Worm (Caenorhabditis elegans): ENCODE data around the gene clec-55.

clec-55 gene

ce11 chrV:14505745-14506214 lies 26.7 kb downstream of the clec-55 start (continued):
- TF ChIP-seq mes-2 (tag; optimal IDR thresholded peaks at IDR 0.05; ENCODE audit: poor library complexity, severe bottlenecking) (peak; percentile 34), pqm-1 (tag; optimal IDR thresholded peaks at IDR 0.05) (peak; percentile 77), aha-1 (tag) (peak; percentile 81), hlh-30 (tag; optimal IDR thresholded peaks at IDR 0.05; ENCODE audit: insufficient read depth) (peak; percentile 76), nhr-6 (tag; optimal IDR thresholded peaks at IDR 0.05) (no peak), lin-1 (GFP tag; IDR thresholded peaks at IDR 0.05) (peak; percentile 28; the same call in 1 of the 2 replicates), nhr-102 (tag; optimal IDR thresholded peaks at IDR 0.05) (peak; percentile 17)

- TF ChIP-seq nhr-28 (tag; optimal IDR thresholded peaks at IDR 0.05): peak; percentile 13
- TF ChIP-seq aha-1 (tag): peak; percentile 75
- TF ChIP-seq unc-62 (GFP tag; optimal IDR thresholded peaks at IDR 0.05 in 1 of 2): peak in 1 of 2 experiments; percentile 40
- TF ChIP-seq unc-62 (tag; optimal IDR thresholded peaks at IDR 0.05): no peak
- TF ChIP-seq lim-7 (GFP tag; IDR thresholded peaks at IDR 0.05): no peak
Measured at ce11 chrV:14506713-14507675, 27.9 kb downstream of the clec-55 start.

- TF ChIP-seq dmd-9 (GFP tag; IDR thresholded peaks at IDR 0.05) (no peak), gei-8 (GFP tag; optimal IDR thresholded peaks at IDR 0.05) (no peak), snpc-4 (tag; optimal IDR thresholded peaks at IDR 0.05) (no peak), zip-11 (GFP tag; IDR thresholded peaks at IDR 0.05) (no peak), nhr-6 (tag; optimal IDR thresholded peaks at IDR 0.05) (no peak), unc-62 (GFP tag; optimal IDR thresholded peaks at IDR 0.05 in 1 of 2) (no peak), unc-62 (tag; optimal IDR thresholded peaks at IDR 0.05) (no peak), lin-13 (GFP tag; optimal IDR thresholded peaks at IDR 0.05) (no peak), nhr-48 (tag; optimal IDR thresholded peaks at IDR 0.05) (peak; percentile 43), hlh-11 (tag; optimal IDR thresholded peaks at IDR 0.05) (peak; percentile 25)
Measured at ce11 chrV:14508005-14508521, 29.0 kb downstream of the clec-55 start, which contains the start of gene R02D5.1. Gene R02D5.1 (plus strand): TSS chrV:14508249.

- TF ChIP-seq lin-29 (GFP tag; IDR thresholded peaks at IDR 0.05): no peak
- TF ChIP-seq ceh-82 (tag; optimal IDR thresholded peaks at IDR 0.05): no peak
- peak; percentile 68 for TF ChIP-seq aha-1 (tag)
- peak in 1 of 2 experiments; percentile 66 for TF ChIP-seq unc-62 (GFP tag; optimal IDR thresholded peaks at IDR 0.05 in 1 of 2)
- no peak for TF ChIP-seq unc-62 (tag; optimal IDR thresholded peaks at IDR 0.05)
- no peak for TF ChIP-seq lsy-2 (tag; optimal IDR thresholded peaks at IDR 0.05)
- TF ChIP-seq nhr-42 (GFP tag; IDR thresholded peaks at IDR 0.05): no peak
Measured at ce11 chrV:14508556-14508955, 29.5 kb downstream of the clec-55 start.

- no peak for TF ChIP-seq F37D6.2 (tag; optimal IDR thresholded peaks at IDR 0.05)
- TF ChIP-seq set-16 (GFP tag; IDR thresholded peaks at IDR 0.05): no peak
- TF ChIP-seq lin-13 (GFP tag; optimal IDR thresholded peaks at IDR 0.05): no peak
- no peak for TF ChIP-seq zag-1 (tag; optimal IDR thresholded peaks at IDR 0.05)
- no peak for TF ChIP-seq php-3 (GFP tag; IDR thresholded peaks at IDR 0.05)
- TF ChIP-seq mxl-3 (GFP tag; optimal IDR thresholded peaks at IDR 0.05): peak; percentile 91
- peak; percentile 54; the same call in 1 of the 2 replicates for TF ChIP-seq tra-1 (GFP tag; IDR thresholded peaks at IDR 0.05)
- TF ChIP-seq unc-39 (tag; optimal IDR thresholded peaks at IDR 0.05): no peak
- no peak for TF ChIP-seq ces-1 (GFP tag; optimal IDR thresholded peaks at IDR 0.05)
- TF ChIP-seq ctbp-1 (GFP tag; IDR thresholded peaks at IDR 0.05): no peak
- TF ChIP-seq dve-1 (tag; optimal IDR thresholded peaks at IDR 0.05; ENCODE audit: insufficient read depth): peak; percentile 61
- no peak for TF ChIP-seq lim-7 (GFP tag; IDR thresholded peaks at IDR 0.05)
- TF ChIP-seq fos-1 (tag; optimal IDR thresholded peaks at IDR 0.05): no peak
- TF ChIP-seq nhr-76 (tag; optimal IDR thresholded peaks at IDR 0.05): peak; percentile 14
- no peak for TF ChIP-seq spr-1 (tag; optimal IDR thresholded peaks at IDR 0.05)
- TF ChIP-seq ceh-20 (GFP tag; IDR thresholded peaks at IDR 0.05): no peak
- TF ChIP-seq nhr-77 (tag; optimal IDR thresholded peaks at IDR 0.05): peak; percentile 47
- peak; percentile 77 to 97 for TF ChIP-seq mdl-1 (tag; optimal IDR thresholded peaks at IDR 0.05)
- no peak for TF ChIP-seq madf-5 (GFP tag; IDR thresholded peaks at IDR 0.05)
- no peak for TF ChIP-seq ama-1 (optimal IDR thresholded peaks at IDR 0.05)
- peak in 1 of 2 experiments; percentile 85 for TF ChIP-seq unc-62 (GFP tag; optimal IDR thresholded peaks at IDR 0.05 in 1 of 2)
- TF ChIP-seq unc-62 (tag; optimal IDR thresholded peaks at IDR 0.05): no peak
- TF ChIP-seq nhr-42 (GFP tag; IDR thresholded peaks at IDR 0.05): no peak
- TF ChIP-seq nhr-6 (tag; optimal IDR thresholded peaks at IDR 0.05): peak; percentile 85
- TF ChIP-seq saeg-2 (GFP tag; IDR thresholded peaks at IDR 0.05): no peak
Measured at ce11 chrV:14510746-14511145, 31.7 kb downstream of the clec-55 start, which contains the start of gene R02D5.9. Gene R02D5.9 (minus strand): TSS chrV:14511123.

All from whole organism, L4 larva.